Worm (Caenorhabditis elegans) whole organism, young adult: ENCODE results near the gene pqn-92.

Experiments used
- ama-1 ChIP-seq, 3 experiments: fragments of 150-350 bp in 1 of 3; sonication (generic microtip) in 2 of 3; optimal IDR thresholded peaks; 2 replicates each; lab custom pipeline; 2014 to 2018; ENCODE audit warnings: missing biosample characterization in 2 of 3, missing genetic modification characterization in 2 of 3, missing genetic modification reagents in 2 of 3
- pha-4 ChIP-seq: fragments of 150-350 bp; sonication (generic microtip); optimal IDR thresholded peaks from 2 replicates; lab custom pipeline; 2014; ENCODE audit warnings: missing biosample characterization, missing genetic modification reagents, missing genetic modification characterization
- sea-2 ChIP-seq: fragments of 200-800 bp; sonication (Bioruptor generic); IDR thresholded peaks from 2 replicates; pipeline ENCODE4 v1.3.6; 2022; ENCODE audit warnings: missing genetic modification characterization, missing compliant biosample characterization
- sptf-2 ChIP-seq: fragments of 200-800 bp; sonication (Bioruptor generic); optimal IDR thresholded peaks from 2 replicates; lab custom pipeline; 2018; ENCODE audit warnings: mild to moderate bottlenecking, missing genetic modification characterization, missing compliant biosample characterization
- unc-62 ChIP-seq: fragments of 150-350 bp; optimal IDR thresholded peaks from 2 replicates; lab custom pipeline; 2014; ENCODE audit warnings: missing biosample characterization, missing genetic modification reagents, missing genetic modification characterization

ce11 chrIII:12260413-12260812 is 47.2 kb upstream of the pqn-92 start:
- TF ChIP-seq unc-62 (GFP tag; lab: Kevin White, UChicago), result no peak
- TF ChIP-seq sptf-2 (GFP tag; lab: Kevin White, UChicago), result no peak
- no peak for TF ChIP-seq pha-4
- TF ChIP-seq sea-2 (GFP tag; lab: Robert Waterston, UW), result no peak
- TF ChIP-seq ama-1 (optimal IDR thresholded peaks at IDR 0.05; lab: Kevin White, UChicago), result no peak
- no peak for TF ChIP-seq ama-1 (GFP tag; optimal IDR thresholded peaks at IDR 0.05; lab: Kevin White, UChicago)
